Fruit fly (Drosophila melanogaster) S2 (cell line): ENCODE measurements around the gene Ttc30.

ENCODE experiments used
- CG8478 ChIP-seq: fragments of >200 bp; optimal IDR thresholded peaks from 2 replicates; lab custom pipeline; 2018
- CTCF ChIP-seq, 2 experiments: fragments of >200 bp; optimal IDR thresholded peaks; 2 replicates each; lab custom pipeline; 2018

The Ttc30 gene

DNA sequence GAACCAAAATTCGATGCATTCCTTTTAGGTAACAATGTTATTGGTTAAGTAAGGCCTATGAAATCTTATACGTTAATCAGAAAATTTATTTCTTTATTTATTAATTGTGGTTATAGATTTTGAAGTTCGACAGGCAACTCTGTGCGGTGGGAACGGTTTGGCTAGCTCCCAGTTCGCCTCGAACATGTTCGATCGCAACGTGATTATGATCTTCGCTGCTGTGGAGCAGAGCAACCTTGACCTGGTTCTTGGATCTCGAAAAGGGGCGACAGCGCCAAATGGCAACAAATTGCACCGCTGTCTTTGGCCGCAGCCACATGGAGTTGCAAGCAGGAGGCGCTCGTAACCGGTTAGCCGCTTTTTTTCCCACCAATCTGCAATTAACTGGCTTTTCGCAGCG lies 47.7 kb downstream of the Ttc30 start:
- TF ChIP-seq CTCF (optimal IDR thresholded peaks at IDR 0.05; lab: Kevin White, UChicago) (no peak), CG8478 (lab: Kevin White, UChicago) (no peak)

DNA sequence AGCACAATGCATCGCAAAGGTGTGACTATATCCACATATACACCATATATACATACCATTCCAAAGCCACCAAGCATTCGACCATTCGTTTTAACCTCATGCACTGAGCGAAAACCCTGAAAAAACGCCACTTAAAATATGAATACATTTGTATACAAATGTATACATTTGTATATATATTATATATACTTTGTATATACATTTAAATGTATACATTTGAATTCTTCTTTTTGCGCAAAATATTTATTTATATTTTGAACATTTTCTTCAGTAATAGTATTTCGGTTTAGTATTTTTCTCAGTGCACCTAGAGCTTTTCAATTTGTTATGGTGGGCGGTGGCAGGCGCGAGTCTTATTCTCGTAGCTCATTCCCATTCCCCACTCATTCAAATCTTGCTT lies 49.7 kb downstream of the Ttc30 start:
- no peak for TF ChIP-seq CG8478 (lab: Kevin White, UChicago)
- no peak for TF ChIP-seq CTCF (optimal IDR thresholded peaks at IDR 0.05; lab: Kevin White, UChicago)

DNA sequence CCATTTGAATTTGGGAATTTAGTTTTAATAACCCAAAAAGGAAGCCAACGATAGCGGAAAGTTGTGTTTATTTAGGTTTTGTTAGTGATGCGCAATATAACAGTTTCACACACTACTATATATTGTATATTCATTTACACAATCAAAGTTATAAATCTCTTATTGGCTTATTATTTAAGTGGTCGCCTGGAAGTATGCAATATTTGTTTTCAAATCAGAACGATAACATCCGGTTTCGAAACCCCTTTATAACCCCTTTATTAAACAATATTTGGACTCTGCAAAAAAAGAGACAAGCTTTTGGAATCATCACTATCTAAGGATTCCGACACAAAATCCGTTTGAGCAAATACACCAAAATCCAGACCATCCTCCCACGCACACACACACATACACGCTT lies 51.3 kb downstream of the Ttc30 start:
- TF ChIP-seq CG8478 (lab: Kevin White, UChicago) (no peak), CTCF (optimal IDR thresholded peaks at IDR 0.05; lab: Kevin White, UChicago) (no peak)

- TF ChIP-seq CG8478 (lab: Kevin White, UChicago) (no peak), CTCF (optimal IDR thresholded peaks at IDR 0.05; lab: Kevin White, UChicago) (no peak)
Measured at dm6 chr2L:13158510-13158909, 51.9 kb downstream of the Ttc30 start, which contains the start of gene Pk34A. TSS of gene Pk34A (plus strand) at chr2L:13158810.
